Worm (Caenorhabditis elegans) whole organism, young adult: ENCODE data around the gene sri-61.

ENCODE experiments used
- K12H6.12 ChIP-seq: fragments of 200-800 bp; sonication (Bioruptor generic); optimal IDR thresholded peaks from 2 replicates; lab custom pipeline; 2018; ENCODE audit warnings: mild to moderate bottlenecking, missing genetic modification characterization, missing compliant biosample characterization
- atf-7 ChIP-seq: sonication (generic microtip); optimal IDR thresholded peaks from 2 replicates; lab custom pipeline; 2017; ENCODE audit warnings: mild to moderate bottlenecking, missing genetic modification characterization, missing compliant biosample characterization
- ceh-100 ChIP-seq: fragments of 200-800 bp; sonication (Bioruptor generic); IDR thresholded peaks from 2 replicates; pipeline ENCODE4 v1.3.6; 2022; ENCODE audit warnings: missing genetic modification reagents, missing genetic modification characterization, missing compliant biosample characterization
- gei-17 ChIP-seq: fragments of 200-800 bp; sonication (Bioruptor generic); optimal IDR thresholded peaks from 2 replicates; lab custom pipeline; 2018; ENCODE audit warnings: mild to moderate bottlenecking, missing genetic modification characterization, missing compliant biosample characterization
- madf-6 ChIP-seq: fragments of 200-800 bp; sonication (Bioruptor generic); IDR thresholded peaks from 2 replicates; pipeline ENCODE4 v1.3.6; 2022; ENCODE audit warnings: missing genetic modification reagents, missing genetic modification characterization, missing compliant biosample characterization
- mxl-1 ChIP-seq: sonication (generic microtip); optimal IDR thresholded peaks from 2 replicates; lab custom pipeline; 2016; ENCODE audit warnings: missing genetic modification characterization, missing compliant biosample characterization
- nfya-1 ChIP-seq: sonication (generic microtip); optimal IDR thresholded peaks from 2 replicates; lab custom pipeline; 2017; ENCODE audit warnings: antibody characterized with exemption, missing compliant biosample characterization, missing genetic modification characterization, borderline replicate concordance; ENCODE audit not compliant: insufficient read depth
- ztf-28 ChIP-seq: fragments of 200-800 bp; sonication (Bioruptor generic); IDR thresholded peaks from 2 replicates; pipeline ENCODE4 v1.3.6; 2022; ENCODE audit warnings: missing genetic modification reagents, missing genetic modification characterization, missing compliant biosample characterization

DNA sequence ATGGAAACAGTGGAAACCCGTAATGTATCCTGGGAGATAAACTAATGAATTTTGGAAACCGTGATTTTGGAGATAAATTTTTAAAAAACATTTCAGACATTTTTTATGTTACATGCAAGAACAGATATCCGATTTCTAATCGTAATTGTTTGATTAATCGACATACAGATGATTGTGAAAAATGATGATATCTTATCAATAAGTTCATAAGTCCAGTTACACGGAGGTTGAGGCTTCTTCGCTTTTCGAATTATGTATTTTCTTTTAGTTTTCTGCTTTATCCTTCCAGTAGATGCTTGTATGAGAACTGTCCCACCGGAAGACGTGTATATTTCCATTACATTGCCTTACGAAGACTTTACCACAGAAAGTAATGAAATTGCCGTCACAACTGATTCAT, 34.5 kb downstream of the sri-61 start, which contains the start of gene F22E5.22:
- no peak for TF ChIP-seq nfya-1 (tag; lab: Kevin White, UChicago)
- TF ChIP-seq ztf-28 (GFP tag; lab: Robert Waterston, UW) = no peak
- TF ChIP-seq mxl-1 = no peak
- no peak for TF ChIP-seq gei-17
- TF ChIP-seq atf-7 (tag; lab: Kevin White, UChicago) = no peak
- TF ChIP-seq K12H6.12 (tag; lab: Kevin White, UChicago) = no peak
- TF ChIP-seq madf-6 (GFP tag; lab: Robert Waterston, UW) = no peak
- no peak for TF ChIP-seq ceh-100 (GFP tag; lab: Robert Waterston, UW)
